Worm (Caenorhabditis elegans): Measurements from ENCODE around the gene sre-20.

Gene sre-20

DNA sequence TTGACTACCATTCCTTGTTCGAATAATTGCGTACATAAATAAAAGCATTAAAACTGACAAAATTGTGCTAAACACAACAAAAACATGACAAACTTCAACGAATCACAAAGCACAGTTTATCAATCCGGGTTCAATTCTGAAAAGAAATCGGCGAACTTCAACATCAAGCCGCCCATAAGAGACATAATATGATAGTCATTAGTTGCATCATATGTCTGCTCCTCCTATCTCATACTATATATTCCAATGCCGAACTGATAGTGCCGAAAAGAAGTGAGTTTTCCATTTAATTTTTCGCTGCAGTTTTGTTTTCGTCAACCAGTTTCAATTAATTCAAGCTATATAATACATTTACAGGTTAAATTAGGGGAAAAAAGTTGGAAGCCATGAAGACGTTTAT lies 43.1 kb downstream of the sre-20 start, which contains the start of gene hrg-7:
Gene hrg-7, plus strand, starts transcription at position 358 of the 400 bp plus-strand sequence.
- TF ChIP-seq nhr-80 (tag; optimal IDR thresholded peaks at IDR 0.05) (peak; percentile 94), egrh-3 (GFP tag; IDR thresholded peaks at IDR 0.05) (no peak), unc-62 (GFP tag; optimal IDR thresholded peaks at IDR 0.05) (no peak), ztf-26 (tag; optimal IDR thresholded peaks at IDR 0.05) (no peak), F37B4.10 (GFP tag; IDR thresholded peaks at IDR 0.05) (no peak), lsy-27 (tag; optimal IDR thresholded peaks at IDR 0.05; ENCODE audit: borderline replicate concordance, insufficient read depth) (no peak), B0035.1 (tag; optimal IDR thresholded peaks at IDR 0.05) (no peak), ekl-4 (GFP tag; IDR thresholded peaks at IDR 0.05) (no peak)

DNA sequence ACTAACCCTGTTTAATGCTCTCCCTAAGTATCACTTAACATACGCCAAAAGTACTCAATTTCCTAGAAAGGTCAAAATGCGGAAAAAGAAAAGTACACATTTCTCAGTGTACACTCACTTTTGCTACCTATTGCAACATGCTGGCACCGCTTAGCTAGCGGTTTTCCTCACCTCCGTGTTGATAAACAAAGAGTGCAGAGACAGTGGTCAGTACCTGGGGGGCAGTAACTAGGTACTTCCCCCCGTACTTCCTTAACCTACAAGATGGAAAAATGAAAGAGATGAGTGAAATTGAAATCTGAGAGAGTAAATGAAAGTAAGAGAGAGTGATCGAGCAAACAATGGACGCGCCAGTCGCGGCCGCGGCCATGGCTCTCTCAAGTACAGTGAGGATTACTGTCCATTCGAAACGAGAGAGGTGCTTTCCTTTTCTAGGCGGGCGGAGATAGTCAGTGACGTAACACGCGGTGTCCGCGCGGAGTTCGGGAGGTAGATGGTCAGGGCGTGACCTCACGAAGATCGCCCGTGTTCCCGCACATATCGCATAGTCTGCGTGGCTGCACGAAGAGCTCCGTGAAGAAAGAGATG lies 48.5 kb downstream of the sre-20 start, which contains the start of gene cky-1:
Gene cky-1, plus strand, starts transcription at position 538 of the 588 bp plus-strand sequence.
- no peak for TF ChIP-seq ekl-4 (GFP tag; IDR thresholded peaks at IDR 0.05)
- TF ChIP-seq him-1 (tag; optimal IDR thresholded peaks at IDR 0.05): no peak
- TF ChIP-seq F33H1.4 (GFP tag; IDR thresholded peaks at IDR 0.05): no peak
- TF ChIP-seq lin-54 (GFP tag; optimal IDR thresholded peaks at IDR 0.05): no peak
- TF ChIP-seq F57A8.1 (GFP tag; optimal IDR thresholded peaks at IDR 0.05): no peak
- no peak for TF ChIP-seq gei-17 (GFP tag; optimal IDR thresholded peaks at IDR 0.05)
- TF ChIP-seq D2030.7 (GFP tag; IDR thresholded peaks at IDR 0.05): no peak

DNA sequence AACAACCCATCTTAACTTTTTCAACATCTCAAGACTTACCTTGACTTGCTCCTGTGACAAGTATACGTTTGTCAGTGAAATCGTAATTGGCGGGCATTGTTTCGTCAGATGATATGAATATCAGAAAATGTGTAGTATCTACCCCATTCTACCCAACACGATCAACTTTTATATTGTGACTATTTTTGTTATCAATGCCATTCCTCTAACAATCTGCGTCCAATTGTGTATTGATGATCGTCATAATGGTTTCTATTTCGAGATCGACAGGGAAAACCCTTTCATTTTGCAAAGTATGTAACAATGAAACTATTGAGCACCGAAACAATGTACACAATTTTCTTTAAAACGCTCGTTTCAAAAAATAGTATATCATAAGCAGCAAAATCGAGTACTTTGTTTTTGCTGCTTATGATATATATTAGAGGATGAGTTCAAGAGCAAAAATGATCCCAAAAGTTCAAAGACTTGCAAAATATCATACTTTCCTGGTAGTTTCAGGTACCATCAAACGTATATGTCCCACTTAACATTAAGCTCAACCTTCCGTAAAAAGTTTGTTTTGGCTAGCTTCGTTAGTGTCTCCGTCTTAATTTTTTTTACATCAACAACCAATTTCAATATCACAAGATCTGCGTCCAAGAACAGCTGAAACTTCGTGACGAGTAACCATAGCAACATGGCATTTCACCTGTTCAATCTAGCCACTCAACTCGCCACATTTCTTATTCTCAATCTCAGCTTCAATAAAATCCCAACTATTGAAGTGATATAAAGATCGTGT lies 51.1 kb downstream of the sre-20 start, which contains the start of the genes dhs-21 and xbx-9:
Gene dhs-21, minus strand, starts transcription at position 181 of the 784 bp plus-strand sequence.
Gene xbx-9, plus strand, starts transcription at position 734 of the 784 bp plus-strand sequence.
- TF ChIP-seq nhr-80 (tag; optimal IDR thresholded peaks at IDR 0.05): peak; percentile 70
- TF ChIP-seq F57A8.1 (GFP tag; optimal IDR thresholded peaks at IDR 0.05): no peak
